Worm (Caenorhabditis elegans): ENCODE results near the gene Y60A3A.16.
"Not testable (repeated sequence)": the region's sequence is repeated elsewhere in the genome, so short reads cannot be mapped to it uniquely, and the experiment has no call there.

Y60A3A.16 gene

DNA sequence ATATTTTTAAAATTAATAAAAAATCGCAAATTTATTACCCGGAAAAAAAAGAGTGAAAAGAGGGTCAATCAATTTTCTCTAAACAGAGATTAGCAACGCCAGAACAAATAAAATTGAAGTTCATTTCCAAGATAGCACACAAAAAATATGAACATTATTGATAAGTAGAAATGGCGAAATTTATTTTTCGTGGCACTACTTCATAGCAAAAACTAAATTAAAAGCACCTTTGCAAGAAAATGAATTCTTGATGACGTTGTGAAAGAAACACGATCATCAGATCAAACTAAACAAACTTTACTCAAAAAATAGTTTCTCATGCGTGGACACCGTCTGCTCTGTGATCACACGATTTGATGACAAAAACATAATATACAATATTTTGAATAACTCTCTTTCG is at the start of gene Y60A3A.16:
TSS of gene Y60A3A.16 (minus strand) at position 101 of the 400 bp plus-strand sequence.
- TF ChIP-seq W03F9.2 (tag; optimal IDR thresholded peaks at IDR 0.05) (no peak), dao-5 (tag; optimal IDR thresholded peaks at IDR 0.05) (no peak), him-1 (tag; optimal IDR thresholded peaks at IDR 0.05) (no peak)

DNA sequence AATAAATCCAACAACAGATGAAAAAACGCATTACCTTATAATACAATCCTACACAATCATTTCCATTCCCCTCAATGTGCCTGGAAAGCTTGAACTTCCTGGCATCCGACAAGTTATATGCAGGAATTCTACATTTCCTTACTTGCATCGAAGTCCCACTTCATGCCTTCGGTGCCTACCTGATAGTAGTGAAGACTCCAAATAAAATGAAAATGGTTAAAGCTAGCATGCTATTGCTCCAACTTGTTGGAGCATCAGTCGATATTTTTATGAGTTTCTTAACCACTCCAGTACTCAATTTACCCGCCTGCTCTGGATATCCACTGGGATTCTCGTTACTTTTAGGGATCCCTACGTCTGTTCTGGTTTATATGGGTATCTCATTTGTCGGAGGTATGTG is 43.1 kb upstream of the Y60A3A.16 start, which contains the start of gene srh-171:
TSS of gene srh-171 (plus strand) at position 75 of the 400 bp plus-strand sequence.
- TF ChIP-seq him-1 (tag; optimal IDR thresholded peaks at IDR 0.05), result no peak

DNA sequence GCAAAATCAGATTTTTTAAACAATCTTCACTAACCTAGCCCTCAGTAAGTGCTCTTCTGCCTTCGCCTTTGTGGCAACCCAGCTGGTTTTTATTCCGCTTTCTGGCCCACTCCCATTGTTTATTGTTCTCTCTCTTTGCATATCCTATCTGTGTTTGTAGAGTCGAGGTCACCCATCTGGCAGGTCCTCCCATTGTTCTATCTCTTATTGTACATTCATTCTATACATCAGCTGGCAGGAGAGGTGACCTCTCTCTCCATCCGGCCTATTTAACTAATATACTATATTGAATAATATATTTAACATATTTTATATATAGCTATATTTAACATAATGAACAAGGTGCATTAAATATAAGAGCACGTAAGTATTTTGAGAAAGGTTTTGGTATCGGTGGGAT is 39.5 kb upstream of the Y60A3A.16 start:
- TF ChIP-seq W03F9.2 (tag; optimal IDR thresholded peaks at IDR 0.05) (no peak), him-1 (tag; optimal IDR thresholded peaks at IDR 0.05) (no peak), dao-5 (tag; optimal IDR thresholded peaks at IDR 0.05) (no peak)

DNA sequence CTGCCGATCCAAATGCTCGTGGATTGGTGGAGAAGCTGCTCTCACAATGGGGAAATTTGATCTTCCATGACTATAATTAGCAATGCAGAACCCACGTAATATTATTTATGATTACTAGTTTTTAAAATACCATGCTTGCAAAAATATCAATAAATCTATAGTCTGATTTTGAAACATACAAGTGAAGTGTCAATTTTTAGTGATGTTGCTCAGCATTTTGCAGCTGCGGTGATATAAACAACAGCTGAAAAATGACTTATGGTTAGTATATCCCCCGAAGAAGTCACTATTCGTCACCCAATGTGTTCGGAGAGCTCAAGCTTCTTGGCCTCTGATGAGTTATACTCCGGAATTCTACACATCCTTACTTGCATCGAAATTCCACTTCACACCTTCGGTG is 36.2 kb upstream of the Y60A3A.16 start, which contains the start of gene srh-172:
TSS of gene srh-172 (plus strand) at position 301 of the 400 bp plus-strand sequence.
- TF ChIP-seq him-1 (tag; optimal IDR thresholded peaks at IDR 0.05), result no peak
- TF ChIP-seq W03F9.2 (tag; optimal IDR thresholded peaks at IDR 0.05), result no peak
- no peak for TF ChIP-seq dao-5 (tag; optimal IDR thresholded peaks at IDR 0.05)

DNA sequence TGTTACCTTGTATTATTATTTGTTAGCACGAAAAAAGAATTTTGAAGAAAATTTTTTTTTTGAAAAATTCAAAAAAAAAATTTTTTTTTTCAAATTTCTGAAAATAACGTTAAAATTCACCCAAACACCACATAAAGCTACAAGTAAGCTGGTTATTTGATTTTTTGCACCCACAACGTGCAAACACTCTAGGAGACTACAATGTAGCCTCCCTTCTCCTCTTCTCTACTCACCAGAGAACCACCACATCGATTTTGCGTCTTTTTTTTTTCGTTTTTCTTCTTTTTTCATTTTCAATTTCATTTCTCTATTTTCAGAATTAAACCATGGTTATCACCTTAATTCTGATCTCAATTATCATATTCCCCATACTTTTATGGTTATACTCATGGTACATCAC is 32.7 kb upstream of the Y60A3A.16 start, which contains the start of gene abhd-3.1:
TSS of gene abhd-3.1 (plus strand) at position 318 of the 400 bp plus-strand sequence.
- no peak for TF ChIP-seq W03F9.2 (tag; optimal IDR thresholded peaks at IDR 0.05)
- TF ChIP-seq dao-5 (tag; optimal IDR thresholded peaks at IDR 0.05), result no peak
- TF ChIP-seq him-1 (tag; optimal IDR thresholded peaks at IDR 0.05), result no peak

DNA sequence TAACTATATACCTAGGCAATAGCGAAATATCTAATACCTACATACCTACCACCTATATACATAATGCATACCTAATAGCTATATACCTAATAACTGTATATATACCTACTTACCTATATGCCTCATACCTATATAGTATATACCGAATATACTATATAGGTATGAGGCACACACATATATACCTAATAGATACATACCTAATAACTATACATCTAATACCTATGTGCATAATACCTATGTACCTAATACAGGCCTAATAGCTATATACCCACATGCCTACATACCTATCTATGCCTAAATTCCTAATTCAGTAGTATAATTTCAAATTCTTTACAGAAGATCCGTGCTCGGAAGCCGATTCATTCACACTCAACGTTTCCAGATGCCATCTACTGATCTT is 32.0 kb upstream of the Y60A3A.16 start:
- no peak for TF ChIP-seq him-1 (tag; optimal IDR thresholded peaks at IDR 0.05)
- TF ChIP-seq W03F9.2 (tag; optimal IDR thresholded peaks at IDR 0.05), result no peak
- no peak for TF ChIP-seq dao-5 (tag; optimal IDR thresholded peaks at IDR 0.05)

DNA sequence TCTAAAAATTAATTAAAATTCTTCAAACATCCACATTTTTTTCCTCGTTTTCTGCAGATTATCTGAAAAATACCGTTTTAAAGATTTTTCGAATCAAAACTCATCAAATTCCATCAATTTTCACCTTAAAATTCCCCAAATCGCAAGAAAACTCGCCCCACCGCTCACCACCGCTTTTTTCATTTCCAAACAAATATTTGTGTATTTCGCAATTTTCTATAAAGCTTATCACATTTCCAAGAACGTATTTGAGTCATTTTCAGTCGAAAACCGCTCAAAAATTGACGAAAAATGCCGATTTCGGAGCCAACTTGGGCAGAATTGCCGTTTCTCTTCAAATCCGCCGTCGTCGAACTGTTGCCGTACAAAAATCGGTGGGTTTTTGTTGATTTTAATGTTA is 27.2 kb upstream of the Y60A3A.16 start, which contains the start of gene Y60A3A.8:
TSS of gene Y60A3A.8 (plus strand) at position 258 of the 400 bp plus-strand sequence.
- TF ChIP-seq W03F9.2, dao-5, him-1 (tag; optimal IDR thresholded peaks at IDR 0.05): not testable (repeated sequence)

DNA sequence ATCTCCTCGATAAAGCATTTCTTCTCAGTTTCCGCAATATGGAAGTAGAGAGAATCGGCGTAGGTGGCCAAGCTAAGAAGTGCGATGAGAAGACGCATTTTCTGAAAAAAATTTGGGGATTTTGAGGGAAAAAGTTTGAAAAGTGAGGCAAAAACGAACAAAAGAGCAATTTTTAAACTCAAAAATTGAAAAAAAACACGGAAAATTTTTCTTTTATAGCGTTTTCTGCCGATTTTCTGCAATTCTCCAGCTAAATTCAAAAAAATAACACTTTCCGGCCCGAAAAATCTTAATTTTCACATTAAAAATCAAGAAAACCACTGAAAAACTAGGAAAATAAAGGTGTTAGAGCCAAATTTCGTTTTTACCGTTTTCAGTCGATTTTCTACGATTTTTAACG is 26.5 kb upstream of the Y60A3A.16 start, which contains the start of gene tmed-4:
TSS of gene tmed-4 (minus strand) at position 101 of the 400 bp plus-strand sequence.
- TF ChIP-seq dao-5, him-1, W03F9.2 (tag; optimal IDR thresholded peaks at IDR 0.05): not testable (repeated sequence)

DNA sequence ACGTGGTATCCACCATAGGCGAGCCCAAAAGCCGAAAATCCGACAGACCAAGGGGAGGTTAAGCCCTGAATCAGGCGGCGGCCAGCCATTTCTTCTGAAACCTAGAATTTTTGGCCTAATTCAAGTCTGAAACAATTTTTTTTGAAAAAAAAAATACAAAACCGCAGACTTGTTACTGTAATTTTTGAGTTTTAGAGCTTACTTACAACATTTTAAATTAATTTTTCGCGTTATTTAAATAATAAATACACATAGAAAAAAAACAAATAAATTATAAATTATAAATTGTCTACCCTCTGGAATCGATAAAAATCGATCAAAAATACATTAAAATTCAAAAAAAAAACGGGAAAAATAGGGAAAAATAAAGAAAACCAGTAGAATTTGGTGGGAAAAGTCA is 24.0 kb upstream of the Y60A3A.16 start, which contains the start of gene dhs-24:
TSS of gene dhs-24 (minus strand) at position 101 of the 400 bp plus-strand sequence.
- no peak for TF ChIP-seq W03F9.2 (tag; optimal IDR thresholded peaks at IDR 0.05)
- no peak for TF ChIP-seq dao-5 (tag; optimal IDR thresholded peaks at IDR 0.05)
- TF ChIP-seq him-1 (tag; optimal IDR thresholded peaks at IDR 0.05), result no peak

DNA sequence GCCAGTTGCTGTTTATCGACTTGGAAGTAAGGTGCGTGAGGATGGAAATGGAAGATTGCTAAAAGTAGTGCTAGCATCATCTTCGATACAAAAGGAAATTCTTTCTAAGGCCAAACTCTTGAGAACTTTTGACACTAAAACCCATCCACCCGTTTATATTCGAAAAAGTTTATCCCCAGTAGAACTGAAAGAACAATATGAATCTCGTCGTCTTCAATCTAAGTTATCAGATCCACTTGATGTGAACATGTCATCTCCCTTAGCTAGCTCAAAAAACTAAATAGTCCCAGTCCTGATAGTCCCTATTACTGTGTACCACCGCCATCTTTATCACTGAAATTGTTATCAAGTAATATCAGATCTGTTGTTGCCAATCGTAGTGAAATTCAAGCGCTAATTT is 14.4 kb upstream of the Y60A3A.16 start:
- TF ChIP-seq dao-5 (tag; optimal IDR thresholded peaks at IDR 0.05) (no peak), W03F9.2 (tag; optimal IDR thresholded peaks at IDR 0.05) (no peak), him-1 (tag; optimal IDR thresholded peaks at IDR 0.05) (no peak)

DNA sequence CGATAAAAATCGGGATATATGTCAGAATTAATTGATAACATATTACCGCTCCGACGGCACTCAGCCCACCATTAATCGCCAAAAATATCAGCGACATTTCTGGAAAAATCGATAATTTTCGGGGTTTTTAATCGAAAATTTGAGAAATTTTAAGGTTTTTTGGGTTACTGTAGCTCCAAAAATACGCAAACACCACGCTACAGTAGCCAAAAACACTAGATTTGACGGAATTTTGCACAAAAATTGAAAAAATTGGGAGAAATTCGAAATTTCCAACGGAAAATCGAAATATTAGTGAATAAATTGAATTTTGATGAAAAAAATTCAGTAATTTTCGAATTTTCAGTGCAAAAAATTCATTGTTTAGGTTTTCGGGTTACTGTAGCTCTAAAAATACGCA is 11.7 kb upstream of the Y60A3A.16 start, which contains the start of gene algn-7:
TSS of gene algn-7 (minus strand) at position 101 of the 400 bp plus-strand sequence.
- TF ChIP-seq him-1 (tag; optimal IDR thresholded peaks at IDR 0.05), result no peak

DNA sequence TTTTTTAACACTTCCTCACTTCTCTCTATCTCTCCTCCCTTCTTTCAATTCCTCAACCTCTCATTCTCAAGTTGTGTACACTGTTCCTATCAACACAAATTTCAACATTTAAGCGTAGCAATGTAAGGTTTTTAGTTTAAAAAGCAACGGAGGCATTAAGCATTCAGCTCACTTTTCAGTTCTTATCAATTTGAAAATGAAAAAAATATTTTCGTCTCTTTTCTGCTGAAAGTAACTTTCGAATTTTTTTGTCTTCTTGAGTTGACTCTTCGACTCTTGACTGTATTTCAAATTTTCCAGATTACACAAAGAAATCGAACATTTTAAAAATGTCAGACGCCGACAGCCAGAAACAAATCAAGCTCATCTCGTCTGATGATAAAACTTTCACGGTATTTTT is 1.4 kb upstream of the Y60A3A.16 start, which contains the start of gene skr-4:
TSS of gene skr-4 (plus strand) at position 301 of the 400 bp plus-strand sequence.
- TF ChIP-seq W03F9.2 (tag; optimal IDR thresholded peaks at IDR 0.05) (no peak), dao-5 (tag; optimal IDR thresholded peaks at IDR 0.05) (no peak), him-1 (tag; optimal IDR thresholded peaks at IDR 0.05) (no peak)

DNA sequence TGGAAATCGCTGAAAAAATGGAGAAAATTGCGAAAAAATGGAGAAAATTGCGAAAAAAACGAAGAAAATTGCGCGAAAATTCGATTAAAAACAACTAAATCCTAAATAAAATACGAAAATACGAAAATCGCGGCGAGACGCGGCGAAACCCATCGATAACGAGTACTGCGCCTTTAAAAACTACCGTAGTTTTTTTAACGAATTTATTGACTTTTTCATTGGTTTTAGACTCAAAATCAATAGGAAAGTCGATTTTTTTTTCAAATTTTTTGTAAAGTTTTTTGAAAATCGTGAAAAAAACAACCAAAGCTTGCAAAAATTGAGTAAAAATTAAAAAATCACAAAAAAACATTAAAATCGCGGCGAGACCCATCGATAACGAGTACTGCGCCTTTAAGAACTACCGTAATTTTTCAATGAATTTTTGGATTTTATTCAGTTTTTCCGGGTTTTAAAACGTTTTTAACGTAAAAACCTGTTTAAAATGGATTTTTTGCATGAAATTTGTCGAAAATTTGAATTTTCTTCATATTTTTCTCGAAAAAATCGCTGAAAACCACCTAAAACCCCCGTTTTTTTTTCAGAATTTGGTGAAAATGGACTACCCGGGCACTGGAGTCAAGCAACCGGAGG is 6.4 kb downstream of the Y60A3A.16 start, which contains the start of the genes chk-2 and Y60A3A.19:
TSS of gene chk-2 (minus strand) at position 51 of the 633 bp plus-strand sequence.
TSS of gene Y60A3A.19 (plus strand) at position 583 of the 633 bp plus-strand sequence.
- TF ChIP-seq him-1 (tag; optimal IDR thresholded peaks at IDR 0.05) (no peak), W03F9.2 (tag; optimal IDR thresholded peaks at IDR 0.05) (no peak), dao-5 (tag; optimal IDR thresholded peaks at IDR 0.05) (no peak)

DNA sequence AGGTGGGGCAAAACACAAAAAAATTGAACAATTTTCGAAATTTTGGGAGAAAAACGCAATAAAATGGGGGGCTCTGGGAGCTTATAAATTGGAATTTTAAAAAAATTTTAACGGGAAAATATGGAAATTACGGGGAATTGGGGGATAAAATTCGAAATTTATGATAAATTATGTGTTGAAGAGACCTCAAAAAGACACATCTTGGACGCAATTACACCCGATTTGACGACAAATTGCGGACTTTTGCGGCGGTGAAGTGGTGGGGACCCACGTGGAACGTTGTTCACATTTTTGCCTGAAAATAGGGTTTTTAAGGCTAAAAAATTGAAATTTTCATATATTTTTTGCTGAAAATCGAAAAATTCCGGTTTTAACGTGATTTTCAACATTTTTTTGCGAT is 13.7 kb downstream of the Y60A3A.16 start:
- TF ChIP-seq him-1 (tag; optimal IDR thresholded peaks at IDR 0.05) (no peak), dao-5 (tag; optimal IDR thresholded peaks at IDR 0.05) (no peak), W03F9.2 (tag; optimal IDR thresholded peaks at IDR 0.05) (no peak)

All from whole organism, L4/young adult.